Worm (Caenorhabditis elegans) whole organism, dauer: ENCODE measurements around the gene tars-1.
"Not testable (repeated sequence)": the region's sequence is repeated elsewhere in the genome, so short reads cannot be mapped to it uniquely, and the experiment has no call there.

Experiments used
- unc-62 ChIP-seq: sonication (generic microtip); optimal IDR thresholded peaks from 2 replicates; lab custom pipeline; 2017; ENCODE audit warnings: missing biosample characterization, missing genetic modification reagents, missing genetic modification characterization

The tars-1 gene

DNA sequence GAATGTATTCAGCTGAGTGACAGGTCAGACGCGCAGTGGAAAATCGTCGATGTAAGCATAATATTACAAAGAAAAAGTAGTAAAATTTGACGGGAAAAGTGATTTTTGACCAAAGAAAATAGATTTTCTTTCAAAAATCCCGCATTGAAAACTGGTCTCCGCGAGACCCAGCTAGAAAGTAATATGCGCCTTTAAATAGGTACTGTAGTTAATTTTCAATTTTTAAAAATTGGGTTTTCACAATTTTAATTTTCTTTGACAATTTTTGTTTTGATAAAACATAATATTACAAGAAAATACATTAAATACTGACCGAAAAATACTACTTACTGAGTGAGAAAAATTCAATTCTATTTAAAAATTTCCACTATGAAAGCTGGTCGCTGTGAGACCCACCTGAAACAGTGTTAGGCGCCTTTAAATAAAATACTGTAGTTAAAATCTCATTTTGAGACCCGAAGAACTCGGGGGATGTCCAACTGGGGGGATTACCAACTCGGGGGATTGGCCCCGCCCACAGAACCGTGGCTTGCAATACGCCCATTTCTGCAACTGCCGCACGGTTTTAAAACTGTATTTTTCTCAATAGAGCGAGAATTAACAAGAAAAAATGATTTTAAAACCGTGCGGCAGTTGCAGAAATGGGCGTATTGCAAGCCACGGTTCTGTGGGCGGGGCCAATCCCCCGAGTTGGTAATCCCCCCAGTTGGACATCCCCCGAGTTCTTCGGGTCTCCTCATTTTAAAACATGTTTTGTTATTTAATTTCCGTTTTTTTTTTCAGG is at the start of gene tars-1:
Gene tars-1, minus strand, starts transcription at position 497 of the 784 bp plus-strand sequence.
- TF ChIP-seq unc-62 (GFP tag; lab: Kevin White, UChicago), result not testable (repeated sequence)

DNA sequence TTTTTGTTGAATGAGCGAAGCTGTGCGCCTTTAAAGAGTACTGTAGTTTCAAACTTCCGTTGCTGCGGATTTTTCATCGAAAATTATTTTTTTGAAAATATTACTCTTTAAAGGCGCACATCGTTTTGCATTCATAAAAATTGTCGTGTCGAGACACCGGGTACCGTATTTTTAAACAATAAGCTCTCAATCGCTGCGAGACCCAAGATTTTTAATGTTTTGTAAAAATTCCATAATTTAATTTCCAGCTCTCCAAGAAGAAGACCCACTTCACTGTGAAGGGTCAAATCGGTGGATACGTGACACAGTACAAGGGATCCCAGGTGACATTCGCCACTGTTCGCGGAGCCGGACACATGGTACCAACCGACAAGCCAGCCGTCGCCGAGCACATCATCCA is 46.9 kb upstream of the tars-1 start:
- no peak for TF ChIP-seq unc-62 (GFP tag; lab: Kevin White, UChicago)

DNA sequence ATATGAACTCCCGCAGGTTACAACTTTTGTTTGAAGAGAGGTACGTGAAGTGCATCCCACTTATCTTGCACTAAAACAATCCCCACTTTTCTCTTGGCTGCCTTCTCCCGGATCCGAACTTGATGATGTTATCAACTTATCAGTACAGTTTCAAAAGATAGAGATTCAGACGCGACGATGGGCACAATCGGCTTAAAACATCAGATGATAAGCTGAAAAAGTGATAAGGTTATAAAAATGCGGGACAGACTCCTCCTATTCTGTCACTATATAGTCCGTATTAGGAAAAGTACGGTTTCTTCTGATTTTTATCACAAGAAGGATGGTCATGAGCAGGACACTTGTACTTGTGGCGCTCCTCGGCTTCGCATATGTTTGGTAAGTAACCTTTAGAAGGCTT is 43.7 kb upstream of the tars-1 start, which contains the start of gene ctsa-1.2:
Gene ctsa-1.2, plus strand, starts transcription at position 160 of the 400 bp plus-strand sequence.
- no peak for TF ChIP-seq unc-62 (GFP tag; lab: Kevin White, UChicago)

DNA sequence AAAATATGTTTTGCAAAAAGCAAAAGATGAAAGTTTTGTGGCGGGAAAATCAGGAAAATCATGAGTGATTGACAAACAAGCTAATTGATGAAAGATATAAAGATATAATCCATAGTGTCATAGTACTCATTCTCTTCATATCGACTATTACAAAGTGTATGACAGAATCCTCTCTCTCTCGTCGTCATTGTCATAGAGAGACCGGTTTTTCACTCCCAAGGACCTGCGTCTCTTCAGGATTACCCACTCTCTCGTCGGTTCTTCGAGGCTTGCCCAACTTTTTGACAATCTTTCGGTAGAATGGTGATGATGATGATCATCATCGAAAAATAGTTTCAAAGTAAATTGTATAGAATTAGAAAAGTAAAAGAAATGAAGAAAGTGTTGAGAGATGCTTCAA is 41.9 kb upstream of the tars-1 start:
- no peak for TF ChIP-seq unc-62 (GFP tag; lab: Kevin White, UChicago)

DNA sequence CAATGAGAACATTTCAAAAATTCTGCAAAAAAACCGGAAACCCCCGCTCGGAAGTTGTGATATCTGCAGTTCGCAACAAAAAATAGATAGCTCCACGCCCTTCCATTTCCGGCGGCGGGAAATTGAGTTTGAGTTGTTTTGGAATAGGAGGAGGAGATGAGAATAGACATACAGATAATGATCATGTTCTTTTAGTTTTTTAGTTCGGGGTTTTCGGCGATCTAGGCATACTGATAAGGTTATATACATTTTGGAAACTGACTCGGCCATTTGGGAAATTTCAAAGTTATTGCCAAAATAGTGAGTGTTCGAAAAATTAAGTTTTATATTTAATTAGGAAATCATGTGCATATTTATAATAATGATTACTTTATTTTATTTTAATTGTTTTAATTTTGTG is 38.4 kb upstream of the tars-1 start:
- TF ChIP-seq unc-62 (GFP tag; lab: Kevin White, UChicago), result no peak

DNA sequence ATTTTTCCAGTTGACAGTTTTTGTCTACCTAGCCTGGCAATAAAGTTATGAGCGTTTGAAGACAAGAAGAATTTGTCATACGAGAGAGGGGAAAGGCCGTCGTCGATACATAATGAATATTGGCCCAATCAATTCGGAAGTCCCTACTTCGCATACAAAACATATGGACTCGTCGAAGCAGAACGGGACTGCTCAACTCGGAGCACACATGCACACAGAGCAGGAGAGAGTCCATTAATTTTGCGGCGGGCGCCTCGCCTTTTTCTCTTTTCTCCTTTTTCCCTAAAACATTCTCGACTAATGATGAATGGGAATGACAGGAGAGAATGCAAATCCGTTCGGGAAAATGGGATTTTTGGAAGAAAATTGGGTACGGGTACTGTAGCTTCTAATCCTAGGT is 37.1 kb upstream of the tars-1 start, which contains the start of gene F13D12.8:
Gene F13D12.8, minus strand, starts transcription at position 82 of the 400 bp plus-strand sequence.
- no peak for TF ChIP-seq unc-62 (GFP tag; lab: Kevin White, UChicago)

DNA sequence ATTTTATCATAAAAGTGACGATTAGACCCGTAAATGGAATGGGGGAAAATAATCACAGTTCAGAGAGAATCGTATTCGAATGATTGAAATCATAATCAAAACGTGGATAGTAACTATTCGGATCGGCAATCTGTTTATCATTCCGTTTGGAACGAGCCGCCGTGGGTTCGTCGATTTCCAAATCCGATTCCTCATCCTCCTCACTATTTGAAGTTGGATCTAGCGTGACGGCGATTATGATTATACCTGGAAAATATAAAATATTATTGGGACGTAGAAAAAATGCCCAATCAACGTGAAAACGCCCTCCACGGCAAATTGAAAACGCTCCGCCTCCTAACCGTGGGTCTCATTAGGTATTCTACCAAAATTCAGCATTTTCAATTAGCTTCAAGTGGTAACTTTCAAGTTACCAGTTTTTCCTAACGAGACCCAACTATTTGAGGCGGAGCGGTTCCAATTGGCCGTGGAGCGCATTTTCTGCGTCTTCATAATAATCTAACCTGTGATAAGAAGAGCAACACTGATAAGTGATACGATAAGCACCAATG is 35.8 kb upstream of the tars-1 start:
- no peak for TF ChIP-seq unc-62 (GFP tag; lab: Kevin White, UChicago)

DNA sequence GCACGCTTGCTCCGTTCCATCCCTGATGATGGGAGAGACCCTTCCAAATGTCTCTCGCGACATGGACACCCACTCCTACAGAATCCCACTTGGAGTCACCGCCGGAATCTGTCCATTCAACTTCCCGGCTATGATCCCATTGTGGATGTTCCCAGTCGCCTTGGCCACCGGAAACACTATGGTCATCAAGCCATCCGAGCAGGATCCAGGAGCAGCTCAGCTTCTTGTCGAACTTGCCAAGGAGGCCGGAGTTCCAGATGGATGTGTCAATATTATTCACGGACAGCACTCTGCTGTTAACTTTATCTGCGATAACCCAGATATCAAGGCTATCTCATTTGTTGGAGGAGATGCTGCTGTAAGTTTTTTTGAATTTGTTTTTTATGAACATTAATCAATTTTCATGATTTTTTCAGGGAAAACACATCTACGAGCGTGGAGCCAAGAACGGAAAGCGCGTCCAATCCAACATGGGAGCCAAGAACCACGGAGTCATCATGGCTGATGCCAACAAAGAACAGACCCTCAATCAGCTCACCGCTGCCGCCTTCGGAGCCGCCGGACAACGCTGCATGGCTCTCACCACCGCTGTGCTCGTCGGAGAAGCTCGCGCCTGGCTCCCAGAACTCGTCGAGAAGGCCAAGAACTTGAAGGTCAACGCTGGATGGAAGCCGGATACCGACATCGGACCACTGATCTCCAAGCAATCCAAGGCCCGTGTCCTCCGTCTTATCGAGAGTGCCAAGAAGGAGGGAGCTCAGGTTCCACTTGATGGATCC is 34.5 kb upstream of the tars-1 start:
- TF ChIP-seq unc-62 (GFP tag; lab: Kevin White, UChicago), result no peak

DNA sequence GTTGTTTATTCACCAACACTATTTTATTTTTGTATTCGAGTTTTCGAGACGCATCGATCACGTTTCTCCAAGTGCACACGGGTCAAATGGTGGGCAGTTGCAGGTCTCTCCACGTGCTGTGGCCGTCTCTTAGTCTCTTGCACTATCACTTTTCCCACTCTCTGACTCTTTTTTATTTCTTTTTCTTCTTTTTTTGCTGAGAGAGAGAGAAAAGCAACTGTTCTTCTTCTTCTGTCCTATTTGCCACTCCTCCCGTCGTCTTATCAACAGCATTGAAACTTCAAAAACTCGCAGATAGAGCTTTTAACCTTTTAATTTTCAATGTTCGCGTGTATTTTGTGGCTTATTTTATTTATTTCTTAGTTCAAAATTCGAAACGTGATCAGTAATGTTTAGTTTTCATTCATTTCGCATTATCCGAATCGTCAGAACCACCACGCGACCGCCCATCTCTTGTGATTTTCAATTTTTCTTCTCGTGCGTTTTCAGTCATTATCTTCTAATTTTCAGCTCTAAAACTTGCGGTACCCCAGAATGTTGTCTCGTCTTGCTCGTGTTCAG is 33.2 kb upstream of the tars-1 start, which contains the start of gene alh-8:
Gene alh-8, plus strand, starts transcription at position 511 of the 561 bp plus-strand sequence.
- TF ChIP-seq unc-62 (GFP tag; lab: Kevin White, UChicago), result no peak

DNA sequence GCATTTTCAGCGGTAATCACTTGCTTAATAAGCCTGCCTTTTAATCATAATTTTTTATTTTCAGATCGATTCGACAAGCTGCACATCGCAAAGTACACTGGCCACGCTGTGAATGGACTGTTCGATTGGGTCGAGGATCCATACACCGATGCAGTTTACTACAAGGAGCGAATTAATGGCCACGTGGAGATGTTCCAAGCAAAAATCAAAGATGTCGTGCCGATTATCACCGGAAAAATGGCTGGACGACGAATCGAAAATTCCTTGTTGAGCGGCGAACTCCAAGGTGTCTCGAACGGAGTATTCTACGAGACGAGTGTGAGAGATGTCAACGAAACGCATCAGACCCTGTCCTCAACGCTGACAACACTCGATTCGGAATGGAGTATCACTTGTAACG is 32.0 kb upstream of the tars-1 start:
- TF ChIP-seq unc-62 (GFP tag; lab: Kevin White, UChicago), result no peak

DNA sequence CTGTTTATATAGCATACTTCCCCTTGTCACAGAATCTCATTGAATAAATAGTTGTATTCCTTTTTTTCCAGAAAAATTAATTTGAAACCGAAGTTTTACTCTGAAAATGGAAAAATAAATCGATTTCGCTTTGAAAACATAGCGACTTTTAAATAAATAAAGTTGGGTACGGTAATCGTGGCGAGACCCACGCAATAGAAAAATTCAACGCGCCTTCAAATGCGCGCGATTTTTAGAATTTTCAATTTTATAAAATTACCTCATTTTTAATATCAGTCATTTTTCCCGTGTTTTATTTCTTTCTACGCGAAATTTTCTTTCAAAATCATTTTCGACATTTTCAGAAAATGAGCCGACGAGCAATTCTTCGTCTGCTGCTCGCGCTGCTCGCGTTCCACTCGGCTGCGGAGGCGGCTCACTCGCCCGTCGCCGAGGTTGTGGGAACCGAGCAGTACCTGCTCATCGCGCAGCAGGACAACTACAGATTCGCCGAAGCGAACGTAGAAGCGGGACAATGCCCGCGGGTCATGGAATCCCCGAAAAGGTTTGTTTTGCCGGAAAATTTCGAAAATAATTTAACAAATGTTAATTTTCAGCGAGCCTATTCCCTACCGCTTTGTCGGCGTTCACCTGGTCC is 31.1 kb upstream of the tars-1 start, which contains the start of gene F13D12.5:
Gene F13D12.5, plus strand, starts transcription at position 345 of the 637 bp plus-strand sequence.
- TF ChIP-seq unc-62 (GFP tag; lab: Kevin White, UChicago), result no peak

DNA sequence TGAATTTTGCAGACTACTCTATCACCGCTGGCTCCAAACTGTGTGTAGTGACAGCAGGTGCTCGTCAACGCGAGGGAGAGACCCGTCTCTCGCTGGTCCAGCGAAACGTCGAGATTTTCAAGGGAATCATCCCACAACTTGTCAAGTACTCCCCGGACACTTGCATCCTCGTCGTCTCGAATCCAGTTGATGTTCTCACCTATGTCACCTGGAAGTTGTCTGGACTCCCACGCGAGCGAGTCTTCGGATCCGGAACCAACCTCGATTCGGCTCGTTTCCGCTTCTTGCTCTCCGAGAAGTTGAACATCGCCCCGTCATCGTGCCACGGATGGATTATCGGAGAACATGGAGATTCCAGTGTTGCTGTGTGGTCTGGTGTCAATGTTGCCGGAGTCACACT is 30.2 kb upstream of the tars-1 start:
- no peak for TF ChIP-seq unc-62 (GFP tag; lab: Kevin White, UChicago)

DNA sequence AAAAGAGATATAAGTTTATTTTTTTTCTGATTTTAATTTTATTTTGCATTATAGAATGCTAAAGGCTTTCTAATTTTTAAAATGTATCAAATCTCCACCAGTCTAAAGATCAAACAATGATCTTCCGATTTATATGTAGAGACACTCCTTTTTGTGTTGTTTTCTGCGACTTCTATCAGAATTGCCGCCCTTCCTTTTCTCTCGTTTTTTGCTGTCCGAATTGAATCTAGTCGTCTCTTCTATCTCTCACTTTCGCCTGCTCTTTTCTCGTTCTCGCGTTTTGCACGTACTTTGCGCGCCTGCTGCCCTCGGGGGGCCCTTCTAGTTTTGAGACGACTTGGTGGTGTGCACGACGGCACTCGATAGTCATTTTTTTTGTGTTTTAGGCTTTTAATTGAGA is 28.9 kb upstream of the tars-1 start:
- TF ChIP-seq unc-62 (GFP tag; lab: Kevin White, UChicago), result no peak

DNA sequence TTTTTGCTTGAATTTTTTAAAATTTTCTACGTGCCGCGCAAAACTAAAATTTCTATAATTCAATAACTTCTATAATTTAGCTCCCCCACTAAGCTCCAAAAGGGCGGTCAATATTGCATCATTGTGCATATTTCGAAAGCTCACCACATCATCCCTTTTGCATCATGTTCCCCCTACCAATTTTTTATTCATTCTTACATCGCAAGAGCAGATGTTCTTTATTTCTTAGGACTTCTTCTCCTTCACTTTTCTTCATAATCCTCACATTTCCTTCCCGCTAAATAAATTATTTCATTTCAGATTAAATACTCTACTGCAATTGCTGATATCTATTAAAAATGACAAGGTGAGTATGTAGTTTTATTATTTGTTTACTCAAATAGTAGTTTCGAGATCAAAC is 28.4 kb upstream of the tars-1 start, which contains the start of gene ldh-1:
Gene ldh-1, plus strand, starts transcription at position 301 of the 400 bp plus-strand sequence.
- no peak for TF ChIP-seq unc-62 (GFP tag; lab: Kevin White, UChicago)

DNA sequence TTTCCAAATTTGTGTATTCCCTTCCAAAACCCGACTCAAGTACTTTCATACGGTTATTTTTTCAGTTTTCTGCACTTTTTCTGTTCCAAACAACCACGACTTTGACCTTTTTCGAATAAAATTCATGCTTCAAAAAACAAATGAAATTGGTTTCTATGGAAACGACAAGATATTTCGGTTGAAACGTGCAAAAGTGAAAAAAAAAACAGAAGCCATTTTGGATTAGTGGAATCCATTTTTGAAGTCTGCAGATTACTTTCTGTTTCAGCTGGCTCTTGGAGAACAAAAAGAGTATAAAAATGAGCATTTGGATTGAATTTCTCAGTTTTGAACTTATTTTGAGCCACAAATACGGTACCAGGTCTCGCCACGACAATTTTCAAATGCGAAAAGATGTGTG is 26.7 kb upstream of the tars-1 start:
- no peak for TF ChIP-seq unc-62 (GFP tag; lab: Kevin White, UChicago)
